Fruit fly (Drosophila melanogaster) whole organism, adult: ENCODE data around the gene CG5877.

Source experiments
- CG11617 ChIP-seq: fragments of 200-800 bp; sonication (Bioruptor generic); optimal IDR thresholded peaks from 2 replicates; lab custom pipeline; 2017; ENCODE audit warnings: mild to moderate bottlenecking, missing biosample characterization, missing genetic modification reagents, missing genetic modification characterization
- CG12768 ChIP-seq: fragments of 200-800 bp; sonication (Bioruptor generic); optimal IDR thresholded peaks from 2 replicates; lab custom pipeline; 2017; ENCODE audit warnings: missing biosample characterization, missing genetic modification characterization, mild to moderate bottlenecking, moderate library complexity, missing genetic modification reagents
- CG14711 ChIP-seq: fragments of 200-800 bp; sonication (Bioruptor generic); optimal IDR thresholded peaks from 2 replicates; lab custom pipeline; 2018; ENCODE audit warnings: missing biosample characterization, mild to moderate bottlenecking, missing genetic modification characterization, moderate library complexity
- CG1620 ChIP-seq: fragments of 200-800 bp; sonication (Bioruptor generic); optimal IDR thresholded peaks from 2 replicates; lab custom pipeline; 2016; ENCODE audit warnings: missing biosample characterization, missing genetic modification characterization
- CG5204 ChIP-seq: fragments of 200-800 bp; sonication (Bioruptor generic); optimal IDR thresholded peaks from 2 replicates; lab custom pipeline; 2016; ENCODE audit warnings: missing biosample characterization, missing genetic modification characterization
- bab1 ChIP-seq: fragments of 200-800 bp; sonication (Bioruptor generic); optimal IDR thresholded peaks from 3 replicates; lab custom pipeline; 2019; ENCODE audit warnings: missing biosample characterization, mild to moderate bottlenecking, missing genetic modification characterization, moderate library complexity
- cic ChIP-seq: fragments of 200-800 bp; sonication (Bioruptor generic); optimal IDR thresholded peaks from 2 replicates; lab custom pipeline; 2017; ENCODE audit warnings: missing biosample characterization, mild to moderate bottlenecking, missing genetic modification characterization, moderate library complexity
- cnc ChIP-seq, 2 experiments: fragments of >200 bp; optimal IDR thresholded peaks; 2 replicates each; lab custom pipeline; 2017
- kay ChIP-seq: fragments of 200-800 bp; sonication (Bioruptor generic); peaks from one replicate; lab custom pipeline; 2016; ENCODE audit warnings: missing biosample characterization, missing genetic modification characterization, borderline replicate concordance
- ovo ChIP-seq: fragments of 200-800 bp; sonication (Bioruptor generic); optimal IDR thresholded peaks from 2 replicates; lab custom pipeline; 2016; ENCODE audit warnings: missing biosample characterization, missing genetic modification characterization
- tj ChIP-seq: fragments of 200-800 bp; sonication (Bioruptor generic); optimal IDR thresholded peaks from 3 replicates; lab custom pipeline; 2017; ENCODE audit warnings: missing biosample characterization, mild to moderate bottlenecking, missing genetic modification characterization, moderate library complexity

dm6 chrX:15320973-15321372, 28.1 kb downstream of the CG5877 start:
- TF ChIP-seq tj (GFP tag; lab: Kevin White, UChicago): no peak
- TF ChIP-seq CG12768 (GFP tag; lab: Kevin White, UChicago): no peak
- TF ChIP-seq CG14711: no peak
- TF ChIP-seq bab1 (GFP tag; lab: Kevin White, UChicago): no peak
- TF ChIP-seq CG11617 (GFP tag; lab: Kevin White, UChicago): no peak
- no peak for TF ChIP-seq cic (GFP tag; lab: Kevin White, UChicago)
- TF ChIP-seq CG1620 (GFP tag; lab: Kevin White, UChicago): no peak
- TF ChIP-seq cnc (optimal IDR thresholded peaks at IDR 0.05; lab: Kevin White, UChicago): no peak
- TF ChIP-seq ovo (GFP tag; lab: Kevin White, UChicago): no peak
- no peak for TF ChIP-seq CG5204 (GFP tag; lab: Kevin White, UChicago)
- no peak for TF ChIP-seq kay (GFP tag; lab: Kevin White, UChicago)
